Fruit fly (Drosophila melanogaster) whole organism, embryonic: ENCODE results near the gene Sps2.

Experiments used
- ATbp ChIP-seq: fragments of 200-800 bp; sonication (Bioruptor generic); optimal IDR thresholded peaks from 2 replicates; lab custom pipeline; 2017; ENCODE audit warnings: missing biosample characterization, mild to moderate bottlenecking, missing genetic modification characterization, missing genetic modification reagents
- Bgb ChIP-seq: fragments of 200-800 bp; sonication (Bioruptor generic); IDR thresholded peaks from 2 replicates; pipeline ENCODE4 v1.3.6; 2022; ENCODE audit warnings: missing biosample characterization, missing genetic modification characterization; ENCODE audit not compliant: partially characterized antibody
- CG10274 ChIP-seq: fragments of 200-800 bp; sonication (Bioruptor generic); optimal IDR thresholded peaks from 3 replicates; lab custom pipeline; 2017; ENCODE audit warnings: missing biosample characterization, mild to moderate bottlenecking, missing genetic modification characterization
- CG15514 ChIP-seq: fragments of 200-800 bp; sonication (Bioruptor generic); optimal IDR thresholded peaks from 3 replicates; lab custom pipeline; 2017; ENCODE audit warnings: missing biosample characterization, missing genetic modification characterization, mild to moderate bottlenecking, moderate library complexity, missing genetic modification reagents
- CG1603 ChIP-seq: fragments of 200-800 bp; sonication (Bioruptor generic); optimal IDR thresholded peaks from 2 replicates; lab custom pipeline; 2019; ENCODE audit warnings: missing biosample characterization, mild to moderate bottlenecking, missing genetic modification characterization, moderate library complexity
- CG16813 ChIP-seq: fragments of 200-800 bp; sonication (Bioruptor generic); IDR thresholded peaks from 3 replicates; pipeline ENCODE4 v1.3.6; 2022; ENCODE audit warnings: missing biosample characterization, missing genetic modification characterization; ENCODE audit not compliant: partially characterized antibody
- CG18011 ChIP-seq: fragments of 200-800 bp; sonication (Bioruptor generic); optimal IDR thresholded peaks from 2 replicates; lab custom pipeline; 2017; ENCODE audit warnings: missing biosample characterization, missing genetic modification characterization, mild to moderate bottlenecking, moderate library complexity, missing genotype
- CG6791 ChIP-seq: fragments of 200-800 bp; sonication (Bioruptor generic); IDR thresholded peaks from 3 replicates; pipeline ENCODE4 v1.3.6; 2022; ENCODE audit warnings: missing biosample characterization, missing genetic modification characterization; ENCODE audit not compliant: partially characterized antibody
- CG7928 ChIP-seq: fragments of 200-800 bp; sonication (Bioruptor generic); optimal IDR thresholded peaks from 2 replicates; lab custom pipeline; 2017; ENCODE audit warnings: missing biosample characterization, mild to moderate bottlenecking, missing genetic modification characterization
- CG7963 ChIP-seq: fragments of 200-800 bp; sonication (Bioruptor generic); IDR thresholded peaks from 3 replicates; pipeline ENCODE4 v1.3.6; 2022; ENCODE audit warnings: missing biosample characterization, missing genetic modification characterization; ENCODE audit not compliant: partially characterized antibody
- CG8944 ChIP-seq: fragments of 200-800 bp; sonication (Bioruptor generic); optimal IDR thresholded peaks from 3 replicates; lab custom pipeline; 2016; ENCODE audit warnings: missing biosample characterization, missing genetic modification characterization
- CG9437 ChIP-seq: fragments of 200-800 bp; sonication (Bioruptor generic); optimal IDR thresholded peaks from 2 replicates; lab custom pipeline; 2018; ENCODE audit warnings: missing biosample characterization, mild to moderate bottlenecking, missing genetic modification characterization
- CG9797 ChIP-seq: fragments of 200-800 bp; sonication (Bioruptor generic); optimal IDR thresholded peaks from 3 replicates; lab custom pipeline; 2018; ENCODE audit warnings: missing biosample characterization, mild to moderate bottlenecking, missing genetic modification characterization
- CHES-1-like ChIP-seq: fragments of 200-800 bp; sonication (Bioruptor generic); optimal IDR thresholded peaks from 2 replicates; lab custom pipeline; 2016; ENCODE audit warnings: missing biosample characterization, missing genetic modification characterization
- Camta ChIP-seq: fragments of 200-800 bp; sonication (Bioruptor generic); optimal IDR thresholded peaks from 2 replicates; lab custom pipeline; 2016; ENCODE audit warnings: missing biosample characterization, missing genetic modification characterization
- Chrac-16 ChIP-seq: fragments of 200-800 bp; sonication (Bioruptor generic); optimal IDR thresholded peaks from 3 replicates; lab custom pipeline; 2016; ENCODE audit warnings: missing biosample characterization, missing genetic modification characterization
- CoRest ChIP-seq: fragments of 200-800 bp; sonication (Bioruptor generic); optimal IDR thresholded peaks from 3 replicates; lab custom pipeline; 2018; ENCODE audit warnings: missing biosample characterization, mild to moderate bottlenecking, missing genetic modification characterization, moderate library complexity
- Dek ChIP-seq: fragments of 200-800 bp; sonication (Bioruptor generic); optimal IDR thresholded peaks from 3 replicates; lab custom pipeline; 2019; ENCODE audit warnings: missing biosample characterization, mild to moderate bottlenecking, missing genetic modification characterization, moderate library complexity
- Dref ChIP-seq: fragments of 200-800 bp; sonication (Bioruptor generic); IDR thresholded peaks from 2 replicates; pipeline ENCODE4 v1.3.6; 2022; ENCODE audit warnings: missing biosample characterization, missing genetic modification characterization
- Ets65A ChIP-seq: fragments of 200-800 bp; sonication (Bioruptor generic); peaks from one replicate; lab custom pipeline; 2016; ENCODE audit warnings: missing biosample characterization, missing genetic modification characterization
- H15 ChIP-seq: fragments of 200-800 bp; sonication (Bioruptor generic); IDR thresholded peaks from 3 replicates; pipeline ENCODE4 v1.3.6; 2022; ENCODE audit warnings: missing biosample characterization, missing genetic modification characterization
- HLH4C ChIP-seq: fragments of 200-800 bp; sonication (Bioruptor generic); IDR thresholded peaks from 3 replicates; pipeline ENCODE4 v1.3.6; 2022; ENCODE audit warnings: missing biosample characterization, missing genetic modification characterization; ENCODE audit not compliant: partially characterized antibody
- HmgD ChIP-seq: fragments of 200-800 bp; sonication (Bioruptor generic); optimal IDR thresholded peaks from 3 replicates; lab custom pipeline; 2016; ENCODE audit warnings: missing biosample characterization, missing genetic modification characterization
- Med ChIP-seq: fragments of 200-800 bp; sonication (Bioruptor generic); peaks from one replicate; lab custom pipeline; 2016; ENCODE audit warnings: missing biosample characterization, missing genetic modification characterization, mild to moderate bottlenecking, inconsistent platforms, moderate library complexity
- Nf-YB ChIP-seq: fragments of 200-800 bp; sonication (Bioruptor generic); optimal IDR thresholded peaks from 3 replicates; lab custom pipeline; 2019; ENCODE audit warnings: missing biosample characterization, mild to moderate bottlenecking, missing genetic modification characterization, moderate library complexity
- Optix ChIP-seq: fragments of 200-800 bp; sonication (Bioruptor generic); IDR thresholded peaks from 3 replicates; pipeline ENCODE4 v1.3.6; 2022; ENCODE audit warnings: missing biosample characterization, missing genetic modification characterization
- Sox100B ChIP-seq: fragments of 200-800 bp; sonication (Bioruptor generic); optimal IDR thresholded peaks from 3 replicates; lab custom pipeline; 2018; ENCODE audit warnings: missing biosample characterization, mild to moderate bottlenecking, missing genetic modification characterization
- Stat92E ChIP-seq, 3 experiments: fragments of >200 bp in 2 of 3; fragments of 200-800 bp in 1 of 3; sonication (Bioruptor generic) in 1 of 3; optimal IDR thresholded peaks; 2 replicates each; lab custom pipeline; 2017 to 2019; ENCODE audit warnings: missing biosample characterization in 3 of 3, missing genetic modification characterization in 3 of 3, mild to moderate bottlenecking in 1 of 3, moderate library complexity in 1 of 3
- Trl ChIP-seq, 3 experiments: fragments of >200 bp in 2 of 3; fragments of 200-800 bp in 1 of 3; sonication (Bioruptor generic) in 1 of 3; optimal IDR thresholded peaks; 2 replicates in 1 of 3; 3 replicates in 2 of 3; lab custom pipeline; 2016 to 2017; ENCODE audit warnings: missing biosample characterization in 1 of 3, missing genetic modification characterization in 1 of 3
- bsh ChIP-seq, 2 experiments: fragments of 200-800 bp; sonication (Bioruptor generic); optimal IDR thresholded peaks; 2 replicates each; lab custom pipeline; 2017 to 2018; ENCODE audit warnings: mild to moderate bottlenecking in 2 of 2, missing biosample characterization in 2 of 2, missing genetic modification characterization in 2 of 2, moderate library complexity in 1 of 2
- emc ChIP-seq: fragments of 200-800 bp; sonication (Bioruptor generic); optimal IDR thresholded peaks from 2 replicates; lab custom pipeline; 2016; ENCODE audit warnings: missing biosample characterization, missing genetic modification characterization
- en ChIP-seq: fragments of 200-800 bp; sonication (Bioruptor generic); optimal IDR thresholded peaks from 2 replicates; lab custom pipeline; 2016; ENCODE audit warnings: missing biosample characterization, missing genetic modification characterization
- eve ChIP-seq, 2 experiments: fragments of >200 bp; optimal IDR thresholded peaks; 2 replicates each; lab custom pipeline; 2017; ENCODE audit warnings: missing biosample characterization in 2 of 2, missing genetic modification characterization in 2 of 2
- fd3F ChIP-seq: fragments of 200-800 bp; sonication (Bioruptor generic); optimal IDR thresholded peaks from 2 replicates; lab custom pipeline; 2018; ENCODE audit warnings: missing biosample characterization, mild to moderate bottlenecking, missing genetic modification characterization, moderate library complexity
- gsb ChIP-seq: fragments of 200-800 bp; sonication (Bioruptor generic); IDR thresholded peaks from 2 replicates; pipeline ENCODE4 v1.3.6; 2022; ENCODE audit warnings: missing biosample characterization, missing genetic modification characterization
- ham ChIP-seq: fragments of 200-800 bp; sonication (Bioruptor generic); IDR thresholded peaks from 2 replicates; pipeline ENCODE4 v1.3.6; 2022; ENCODE audit warnings: missing biosample characterization, missing genetic modification characterization
- hbn ChIP-seq: fragments of 200-800 bp; sonication (Bioruptor generic); IDR thresholded peaks from 2 replicates; pipeline ENCODE4 v1.3.6; 2022; ENCODE audit warnings: missing biosample characterization, missing genetic modification characterization; ENCODE audit not compliant: partially characterized antibody
- hkb ChIP-seq, 2 experiments: fragments of 200-800 bp in 1 of 2; fragments of >200 bp in 1 of 2; sonication (Bioruptor generic) in 1 of 2; IDR thresholded peaks in 1 of 2; optimal IDR thresholded peaks in 1 of 2; 2 replicates each; pipeline versions ENCODE4 v1.3.6 to Lab custom; 2017 to 2022; ENCODE audit warnings: missing biosample characterization in 1 of 2, missing genetic modification characterization in 1 of 2
- knrl ChIP-seq: fragments of 200-800 bp; sonication (Bioruptor generic); IDR thresholded peaks from 3 replicates; pipeline ENCODE4 v1.3.6; 2022; ENCODE audit warnings: missing biosample characterization, missing genetic modification characterization; ENCODE audit not compliant: partially characterized antibody
- lov ChIP-seq, 2 experiments: fragments of 200-800 bp in 1 of 2; fragments of >200 bp in 1 of 2; sonication (Bioruptor generic) in 1 of 2; IDR thresholded peaks in 1 of 2; optimal IDR thresholded peaks in 1 of 2; 2 replicates in 1 of 2; 3 replicates in 1 of 2; pipeline versions ENCODE4 v1.3.6 to Lab custom; 2017 to 2022; ENCODE audit warnings: missing biosample characterization in 1 of 2, missing genetic modification characterization in 1 of 2
- nmo ChIP-seq: fragments of 200-800 bp; sonication (Bioruptor generic); optimal IDR thresholded peaks from 2 replicates; lab custom pipeline; 2018; ENCODE audit warnings: missing biosample characterization, mild to moderate bottlenecking, missing genetic modification characterization, moderate library complexity
- pan ChIP-seq, 4 experiments: fragments of >200 bp in 3 of 4; fragments of 200-800 bp in 1 of 4; sonication (Bioruptor generic) in 1 of 4; optimal IDR thresholded peaks in 3 of 4; IDR thresholded peaks in 1 of 4; 2 replicates each; pipeline versions ENCODE4 v1.3.6 to Lab custom; 2017 to 2022; ENCODE audit warnings: missing biosample characterization in 2 of 4, missing genetic modification characterization in 2 of 4, mixed read lengths in 1 of 4
- slp2 ChIP-seq: fragments of 200-800 bp; sonication (Bioruptor generic); optimal IDR thresholded peaks from 2 replicates; lab custom pipeline; 2016; ENCODE audit warnings: missing biosample characterization, missing genetic modification characterization
- sug ChIP-seq: fragments of 200-800 bp; optimal IDR thresholded peaks from 2 replicates; lab custom pipeline; 2019; ENCODE audit warnings: missing biosample characterization, mild to moderate bottlenecking, missing genetic modification characterization, moderate library complexity
- trem ChIP-seq: fragments of 200-800 bp; optimal IDR thresholded peaks from 3 replicates; lab custom pipeline; 2019; ENCODE audit warnings: missing biosample characterization, mild to moderate bottlenecking, missing genetic modification characterization, moderate library complexity

Sps2 gene

dm6 chr2L:10378631-10379030 lies 36.2 kb downstream of the Sps2 start:
- TF ChIP-seq CG18011 (no peak), Ets65A (GFP tag; lab: Kevin White, UChicago) (peak; percentile 88), Stat92E (GFP tag; optimal IDR thresholded peaks at IDR 0.05; lab: Kevin White, UChicago) (no peak), Med (GFP tag; lab: Kevin White, UChicago) (peak; percentile 63), pan (optimal IDR thresholded peaks at IDR 0.05; lab: Kevin White, UChicago) (no peak), pan (GFP tag; optimal IDR thresholded peaks at IDR 0.05 in 1 of 2, IDR thresholded peaks at IDR 0.05 in 1 of 2) (peak in 1 of 2 experiments; percentile 17), slp2 (GFP tag; lab: Kevin White, UChicago) (no peak)

dm6 chr2L:10379865-10380264 lies 37.5 kb downstream of the Sps2 start, which contains the start of gene gny:
Gene gny (plus strand): TSS chr2L:10380103.
- TF ChIP-seq fd3F = no peak
- TF ChIP-seq Bgb (GFP tag; lab: Robert Waterston, UW) = peak; percentile 38; the same call in 1 of the 2 replicates
- no peak for TF ChIP-seq Trl (optimal IDR thresholded peaks at IDR 0.05; lab: Kevin White, UChicago)
- TF ChIP-seq Trl (GFP tag; optimal IDR thresholded peaks at IDR 0.05; lab: Kevin White, UChicago) = no peak
- TF ChIP-seq trem (tag; lab: Kevin White, UChicago) = peak; percentile 24
- TF ChIP-seq HmgD (GFP tag; lab: Kevin White, UChicago) = peak; percentile 39
- TF ChIP-seq lov (optimal IDR thresholded peaks at IDR 0.05; lab: Kevin White, UChicago) = no peak
- no peak for TF ChIP-seq lov (GFP tag; IDR thresholded peaks at IDR 0.05; lab: Robert Waterston, UW)
- no peak for TF ChIP-seq H15 (GFP tag; lab: Robert Waterston, UW)
- TF ChIP-seq gsb (GFP tag; lab: Robert Waterston, UW) = no peak
- no peak; the same call in 2 of the 3 replicates for TF ChIP-seq knrl (GFP tag; lab: Robert Waterston, UW)
- TF ChIP-seq ham (GFP tag; lab: Robert Waterston, UW) = no peak
- peak; percentile 39; the same call in 2 of the 3 replicates for TF ChIP-seq CG16813 (GFP tag; lab: Robert Waterston, UW)
- no peak for TF ChIP-seq Dek (tag; lab: Kevin White, UChicago)
- TF ChIP-seq sug (tag; lab: Kevin White, UChicago) = peak; percentile 70
- peak; percentile 3 for TF ChIP-seq nmo (GFP tag; lab: Kevin White, UChicago)
- TF ChIP-seq bsh (GFP tag; optimal IDR thresholded peaks at IDR 0.05; lab: Kevin White, UChicago) = no peak
- TF ChIP-seq Sox100B = no peak
- no peak for TF ChIP-seq Camta
- TF ChIP-seq HLH4C = peak; percentile 49; the same call in 2 of the 3 replicates
- TF ChIP-seq en (GFP tag; lab: Kevin White, UChicago) = no peak
- TF ChIP-seq CHES-1-like (GFP tag; lab: Kevin White, UChicago) = no peak
- no peak for TF ChIP-seq eve (GFP tag; optimal IDR thresholded peaks at IDR 0.05; lab: Kevin White, UChicago)
- no peak for TF ChIP-seq CG10274
- TF ChIP-seq Dref (GFP tag; lab: Robert Waterston, UW) = peak; percentile 85
- no peak for TF ChIP-seq emc (GFP tag; lab: Kevin White, UChicago)
- peak; percentile 11 for TF ChIP-seq CG9797 (GFP tag; lab: Kevin White, UChicago)
- no peak for TF ChIP-seq ATbp (GFP tag; lab: Kevin White, UChicago)
- TF ChIP-seq CG8944 (GFP tag; lab: Kevin White, UChicago) = no peak
- peak; percentile 20 for TF ChIP-seq CoRest (tag; lab: Kevin White, UChicago)
- peak; percentile 100 for TF ChIP-seq CG1603 (tag; lab: Kevin White, UChicago)
- TF ChIP-seq hbn (GFP tag; lab: Robert Waterston, UW) = no peak
- no peak for TF ChIP-seq CG7963 (GFP tag; lab: Robert Waterston, UW)
- TF ChIP-seq CG6791 = no peak
- no peak for TF ChIP-seq Nf-YB (GFP tag; lab: Kevin White, UChicago)
- TF ChIP-seq CG7928 (GFP tag; lab: Kevin White, UChicago) = no peak
- no peak for TF ChIP-seq hkb (optimal IDR thresholded peaks at IDR 0.05; lab: Kevin White, UChicago)
- no peak for TF ChIP-seq hkb (GFP tag; IDR thresholded peaks at IDR 0.05; lab: Robert Waterston, UW)
- TF ChIP-seq Chrac-16 (GFP tag; lab: Kevin White, UChicago) = no peak
- TF ChIP-seq CG15514 (GFP tag; lab: Kevin White, UChicago) = peak; percentile 6
- TF ChIP-seq Optix = no peak
- TF ChIP-seq Med (GFP tag; lab: Kevin White, UChicago) = no peak
- TF ChIP-seq CG9437 (GFP tag; lab: Kevin White, UChicago) = no peak
